Worm (Caenorhabditis elegans) whole organism, late embryonic: ENCODE results near the gene srh-59.

Experiments
- C38D4.7 ChIP-seq: fragments of 200-800 bp; sonication (Bioruptor generic); optimal IDR thresholded peaks from 2 replicates; lab custom pipeline; 2018; ENCODE audit warnings: mild to moderate bottlenecking, missing genetic modification characterization, moderate library complexity, missing compliant biosample characterization
- F13H6.1 ChIP-seq: sonication (generic microtip); optimal IDR thresholded peaks from 2 replicates; lab custom pipeline; 2016; ENCODE audit warnings: missing genetic modification characterization, missing compliant biosample characterization
- T23F11.4 ChIP-seq: fragments of 200-800 bp; sonication (Bioruptor generic); optimal IDR thresholded peaks from 2 replicates; lab custom pipeline; 2018; ENCODE audit warnings: mild to moderate bottlenecking, missing genetic modification characterization, missing compliant biosample characterization
- Y22D7AL.16 ChIP-seq: sonication (generic microtip); optimal IDR thresholded peaks from 2 replicates; lab custom pipeline; 2016; ENCODE audit warnings: missing genetic modification characterization, missing compliant biosample characterization
- ama-1 ChIP-seq: fragments of 150-350 bp; optimal IDR thresholded peaks from 2 replicates; lab custom pipeline; 2014
- ceh-2 ChIP-seq: sonication (generic microtip); optimal IDR thresholded peaks from 2 replicates; lab custom pipeline; 2016; ENCODE audit warnings: missing genotype, missing genetic modification characterization, missing compliant biosample characterization
- ceh-22 ChIP-seq: sonication (generic microtip); optimal IDR thresholded peaks from 2 replicates; lab custom pipeline; 2017; ENCODE audit warnings: missing biosample characterization, missing genetic modification characterization
- ceh-30 ChIP-seq: fragments of 150-350 bp; optimal IDR thresholded peaks from 2 replicates; lab custom pipeline; 2014; ENCODE audit warnings: missing biosample characterization, missing genetic modification characterization
- ceh-45 ChIP-seq: fragments of 200-800 bp; sonication (Bioruptor generic); IDR thresholded peaks from 2 replicates; pipeline ENCODE4 v1.3.6; 2022; ENCODE audit warnings: missing genetic modification reagents, missing genetic modification characterization, missing compliant biosample characterization
- ceh-48 ChIP-seq: sonication (generic microtip); optimal IDR thresholded peaks from 2 replicates; lab custom pipeline; 2016; ENCODE audit warnings: missing genetic modification characterization, inconsistent platforms, missing compliant biosample characterization
- ceh-6 ChIP-seq: fragments of 200-800 bp; sonication (Bioruptor generic); optimal IDR thresholded peaks from 2 replicates; lab custom pipeline; 2018; ENCODE audit warnings: mild to moderate bottlenecking, missing genetic modification characterization, missing compliant biosample characterization
- ceh-9 ChIP-seq: sonication (generic microtip); optimal IDR thresholded peaks from 2 replicates; lab custom pipeline; 2016; ENCODE audit warnings: mild to moderate bottlenecking, missing genetic modification characterization, inconsistent platforms, missing compliant biosample characterization
- che-1 ChIP-seq: sonication (generic microtip); optimal IDR thresholded peaks from 2 replicates; lab custom pipeline; 2016; ENCODE audit warnings: mild to moderate bottlenecking, missing genetic modification characterization, missing compliant biosample characterization
- eyg-1 ChIP-seq: sonication (generic microtip); optimal IDR thresholded peaks from 2 replicates; lab custom pipeline; 2016; ENCODE audit warnings: missing genotype, missing genetic modification characterization, missing compliant biosample characterization
- fax-1 ChIP-seq: sonication (generic microtip); optimal IDR thresholded peaks from 2 replicates; lab custom pipeline; 2016; ENCODE audit warnings: missing genotype, missing genetic modification characterization, missing compliant biosample characterization
- fkh-6 ChIP-seq: sonication (generic microtip); optimal IDR thresholded peaks from 2 replicates; lab custom pipeline; 2016; ENCODE audit warnings: missing genetic modification characterization, missing compliant biosample characterization
- hlh-13 ChIP-seq: fragments of 200-800 bp; sonication (Bioruptor generic); optimal IDR thresholded peaks from 2 replicates; lab custom pipeline; 2018; ENCODE audit warnings: mild to moderate bottlenecking, missing genetic modification characterization, missing compliant biosample characterization
- hlh-15 ChIP-seq: sonication (generic microtip); optimal IDR thresholded peaks from 2 replicates; lab custom pipeline; 2016; ENCODE audit warnings: missing genetic modification characterization, missing compliant biosample characterization
- lin-11 ChIP-seq: fragments of 200-800 bp; sonication (Bioruptor generic); optimal IDR thresholded peaks from 2 replicates; lab custom pipeline; 2018; ENCODE audit warnings: mild to moderate bottlenecking, missing genetic modification characterization, missing compliant biosample characterization
- mec-3 ChIP-seq: sonication (generic microtip); optimal IDR thresholded peaks from 2 replicates; lab custom pipeline; 2016; ENCODE audit warnings: borderline replicate concordance, missing genetic modification characterization, missing compliant biosample characterization
- nhr-232 ChIP-seq: sonication (generic microtip); optimal IDR thresholded peaks from 2 replicates; lab custom pipeline; 2016; ENCODE audit warnings: missing genetic modification characterization, missing compliant biosample characterization
- pha-2 ChIP-seq: sonication (generic microtip); optimal IDR thresholded peaks from 2 replicates; lab custom pipeline; 2017; ENCODE audit warnings: mild to moderate bottlenecking, missing genetic modification characterization, missing compliant biosample characterization
- pqm-1 ChIP-seq: sonication (generic microtip); optimal IDR thresholded peaks from 2 replicates; lab custom pipeline; 2016; ENCODE audit warnings: missing genetic modification characterization, missing compliant biosample characterization
- sdc-2 ChIP-seq: sonication (generic microtip); optimal IDR thresholded peaks from 2 replicates; lab custom pipeline; 2016; ENCODE audit warnings: missing genotype, missing genetic modification characterization, missing compliant biosample characterization
- sox-4 ChIP-seq: sonication (generic microtip); optimal IDR thresholded peaks from 2 replicates; lab custom pipeline; 2017; ENCODE audit warnings: mild to moderate bottlenecking, missing genetic modification characterization, inconsistent platforms, missing compliant biosample characterization
- syd-9 ChIP-seq: sonication (generic microtip); optimal IDR thresholded peaks from 2 replicates; lab custom pipeline; 2016; ENCODE audit warnings: mild to moderate bottlenecking, missing genetic modification characterization, moderate library complexity, missing compliant biosample characterization
- tbx-2 ChIP-seq: sonication (generic microtip); optimal IDR thresholded peaks from 2 replicates; lab custom pipeline; 2016; ENCODE audit warnings: missing genetic modification characterization, missing compliant biosample characterization
- tbx-7 ChIP-seq: sonication (generic microtip); optimal IDR thresholded peaks from 2 replicates; lab custom pipeline; 2016; ENCODE audit warnings: missing genotype, missing genetic modification characterization, missing compliant biosample characterization
- ttx-3 ChIP-seq: sonication (generic microtip); optimal IDR thresholded peaks from 2 replicates; lab custom pipeline; 2016; ENCODE audit warnings: missing genetic modification reagents, missing genetic modification characterization, missing compliant biosample characterization
- unc-55 ChIP-seq: sonication (generic microtip); optimal IDR thresholded peaks from 2 replicates; lab custom pipeline; 2017; ENCODE audit warnings: missing biosample characterization, missing genetic modification reagents, missing genetic modification characterization
- unc-86 ChIP-seq: sonication (generic microtip); optimal IDR thresholded peaks from 2 replicates; lab custom pipeline; 2016; ENCODE audit warnings: missing genetic modification characterization, missing compliant biosample characterization

Gene srh-59

DNA sequence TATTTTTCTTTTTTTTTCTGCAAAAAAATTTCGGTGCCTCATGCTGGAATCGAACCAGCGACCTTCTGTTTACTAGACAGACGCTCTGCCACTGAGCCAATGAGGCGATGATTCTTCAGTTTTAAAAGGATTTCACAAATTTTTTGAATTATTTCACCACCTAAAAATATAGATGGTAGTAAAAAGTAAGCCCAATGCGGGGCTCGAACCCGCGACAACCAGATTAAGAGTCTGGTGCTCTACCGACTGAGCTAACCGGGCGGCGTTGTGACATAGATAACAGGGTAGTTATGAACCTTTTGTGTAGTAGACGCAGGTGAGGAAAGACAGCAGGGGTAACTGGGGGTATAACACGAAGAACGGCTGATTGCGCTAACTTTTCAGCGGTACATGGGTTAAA is 14.3 kb upstream of the srh-59 start (continued):
- TF ChIP-seq C38D4.7 (peak; percentile 37), ceh-6 (GFP tag; lab: Kevin White, UChicago) (peak; percentile 70), sdc-2 (tag; lab: Kevin White, UChicago) (peak; percentile 20), tbx-2 (tag; lab: Kevin White, UChicago) (peak; percentile 4), fkh-6 (tag; lab: Kevin White, UChicago) (peak; percentile 55), hlh-15 (tag; lab: Kevin White, UChicago) (peak; percentile 43), ceh-45 (GFP tag; lab: Robert Waterston, UW) (peak; percentile 55; the same call in 1 of the 2 replicates), sox-4 (tag; lab: Kevin White, UChicago) (peak; percentile 42)

DNA sequence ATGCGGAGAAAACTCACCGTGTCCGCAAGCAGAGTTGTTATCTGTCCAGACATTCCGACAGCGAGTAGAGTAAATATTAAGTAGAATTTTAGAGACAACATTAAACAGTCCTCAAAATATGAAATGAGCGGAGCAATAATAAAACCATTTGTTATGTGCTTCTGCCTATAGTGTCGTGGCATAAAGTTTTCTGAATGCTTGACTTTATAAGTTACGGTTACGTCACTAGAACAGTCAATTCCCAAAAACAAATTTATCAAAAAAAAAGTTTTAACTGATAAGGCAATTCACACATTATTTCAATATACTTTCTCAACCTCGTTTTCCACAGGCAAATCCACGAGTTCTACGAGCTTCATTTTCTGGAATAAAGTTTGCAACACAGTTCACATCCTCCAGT is 12.7 kb upstream of the srh-59 start, which contains the start of gene clec-127:
TSS of gene clec-127 (minus strand) at position 101 of the 400 bp plus-strand sequence.
- TF ChIP-seq pha-2 (tag; lab: Kevin White, UChicago) (no peak), ttx-3 (no peak), ama-1 (lab: Kevin White, UChicago) (no peak), Y22D7AL.16 (tag; lab: Kevin White, UChicago) (no peak), ceh-22 (tag; lab: Kevin White, UChicago) (no peak), lin-11 (tag; lab: Kevin White, UChicago) (no peak), unc-55 (GFP tag; lab: Kevin White, UChicago) (no peak), mec-3 (no peak)
- TF ChIP-seq, all 69 proteins: peak for 0

- TF ChIP-seq ama-1 (lab: Kevin White, UChicago) (no peak), nhr-232 (no peak), F13H6.1 (tag; lab: Kevin White, UChicago) (no peak)
These were observed 10.8 kb upstream of the srh-59 start, which contains the start of the genes clec-128 and clec-129 for ce11 chrII:3570927-3571538. Gene clec-128, minus strand, starts transcription at chrII:3571027. Gene clec-129, plus strand, starts transcription at chrII:3571488.

- no peak for TF ChIP-seq ceh-48 (tag; lab: Kevin White, UChicago)
- TF ChIP-seq ceh-9 (tag; lab: Kevin White, UChicago), result no peak
- TF ChIP-seq ceh-30 (tag; lab: Kevin White, UChicago), result no peak
- TF ChIP-seq unc-55 (GFP tag; lab: Kevin White, UChicago), result no peak
- TF ChIP-seq che-1 (tag; lab: Kevin White, UChicago), result no peak
- no peak for TF ChIP-seq fax-1 (tag; lab: Kevin White, UChicago)
- TF ChIP-seq hlh-13 (GFP tag; lab: Kevin White, UChicago), result no peak
- no peak for TF ChIP-seq T23F11.4 (GFP tag; lab: Kevin White, UChicago)
- no peak for TF ChIP-seq tbx-7 (tag; lab: Kevin White, UChicago)
- TF ChIP-seq Y22D7AL.16 (tag; lab: Kevin White, UChicago), result no peak
These were observed 8.6 kb upstream of the srh-59 start, which contains the start of gene clec-130 for ce11 chrII:3573255-3573654. Gene clec-130, plus strand, starts transcription at chrII:3573555.

DNA sequence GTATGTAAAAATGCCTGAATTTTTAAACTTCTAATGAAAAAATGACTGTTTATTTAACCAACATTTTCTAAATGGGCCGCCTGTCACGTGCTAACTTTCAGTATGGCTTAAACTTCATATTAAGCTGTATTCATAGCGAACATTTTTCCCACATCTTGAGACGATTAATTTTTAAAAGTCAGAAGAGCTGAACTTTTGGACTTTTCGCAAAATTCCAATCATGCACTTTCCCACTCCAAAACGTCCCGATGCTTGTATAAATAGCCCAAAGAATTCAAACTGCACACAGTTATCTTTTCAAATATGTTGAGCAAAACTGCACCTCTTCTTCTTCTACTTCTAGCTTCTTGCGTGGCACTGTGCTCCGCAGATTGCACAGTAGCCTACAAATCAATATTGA is 5.1 kb upstream of the srh-59 start, which contains the start of gene clec-132:
TSS of gene clec-132 (plus strand) at position 301 of the 400 bp plus-strand sequence.
- no peak for TF ChIP-seq T23F11.4 (GFP tag; lab: Kevin White, UChicago)
- no peak for TF ChIP-seq pqm-1 (tag; lab: Kevin White, UChicago)
- no peak for TF ChIP-seq syd-9 (tag; lab: Kevin White, UChicago)
- no peak for TF ChIP-seq eyg-1
- no peak for TF ChIP-seq ttx-3
- no peak for TF ChIP-seq ceh-9 (tag; lab: Kevin White, UChicago)
- TF ChIP-seq ceh-48 (tag; lab: Kevin White, UChicago), result no peak
- TF ChIP-seq ceh-2 (tag; lab: Kevin White, UChicago), result no peak
- TF ChIP-seq tbx-2 (tag; lab: Kevin White, UChicago), result no peak
- TF ChIP-seq unc-86 (tag; lab: Kevin White, UChicago), result no peak
